Worm (Caenorhabditis elegans): Measurements from ENCODE around the gene sdz-33.

Gene sdz-33

ce11 chrIII:11920187-11920785 is 13.0 kb downstream of the sdz-33 start, which contains the start of the genes ccf-1 and trap-4 (continued):
- TF ChIP-seq tbx-2 (tag; optimal IDR thresholded peaks at IDR 0.05) (no peak), hlh-13 (GFP tag; optimal IDR thresholded peaks at IDR 0.05) (no peak), ahr-1 (tag; optimal IDR thresholded peaks at IDR 0.05) (no peak), pax-1 (tag; optimal IDR thresholded peaks at IDR 0.05) (no peak), ref-2 (tag; optimal IDR thresholded peaks at IDR 0.05) (no peak), pag-3 (tag; optimal IDR thresholded peaks at IDR 0.05; ENCODE audit: borderline replicate concordance) (no peak), hlh-30 (tag; optimal IDR thresholded peaks at IDR 0.05; ENCODE audit: insufficient read depth) (no peak)

- TF ChIP-seq pha-4 (tag; optimal IDR thresholded peaks at IDR 0.05) (no peak), zip-5 (tag; optimal IDR thresholded peaks at IDR 0.05) (no peak), ama-1 (optimal IDR thresholded peaks at IDR 0.05) (peak; percentile 72)
These were observed 14.4 kb downstream of the sdz-33 start, which contains the start of gene Y56A3A.22 for ce11 chrIII:11921658-11922098. Gene Y56A3A.22 (plus strand): TSS chrIII:11921692.

ce11 chrIII:11923586-11923985 is 16.3 kb downstream of the sdz-33 start, which contains the start of gene nft-1:
Gene nft-1 (plus strand): TSS chrIII:11923886.
- TF ChIP-seq nfya-1 (tag; optimal IDR thresholded peaks at IDR 0.05) (no peak), eyg-1 (tag; optimal IDR thresholded peaks at IDR 0.05) (no peak), tbx-2 (tag; optimal IDR thresholded peaks at IDR 0.05) (no peak), pag-3 (tag; optimal IDR thresholded peaks at IDR 0.05; ENCODE audit: borderline replicate concordance) (no peak), pha-2 (tag; optimal IDR thresholded peaks at IDR 0.05) (no peak)

ce11 chrIII:11930899-11931298 is 23.6 kb downstream of the sdz-33 start:
- TF ChIP-seq unc-55 (GFP tag; optimal IDR thresholded peaks at IDR 0.05), result no peak
- no peak for TF ChIP-seq nfya-1 (tag; optimal IDR thresholded peaks at IDR 0.05)
- TF ChIP-seq F13H6.1 (tag; optimal IDR thresholded peaks at IDR 0.05), result no peak
- TF ChIP-seq C38D4.7 (GFP tag; optimal IDR thresholded peaks at IDR 0.05), result no peak

ce11 chrIII:11931960-11932359 is 24.7 kb downstream of the sdz-33 start:
- no peak for TF ChIP-seq pha-2 (tag; optimal IDR thresholded peaks at IDR 0.05)
- TF ChIP-seq nhr-11 (tag; optimal IDR thresholded peaks at IDR 0.05), result no peak
- TF ChIP-seq K09A11.1 (tag; optimal IDR thresholded peaks at IDR 0.05; ENCODE audit: insufficient read depth), result no peak

ce11 chrIII:11933539-11933938 is 26.3 kb downstream of the sdz-33 start, which contains the start of gene dolk-1:
Gene dolk-1 (minus strand): TSS chrIII:11933639.
- TF ChIP-seq lim-6 (tag; optimal IDR thresholded peaks at IDR 0.05) (no peak), syd-9 (tag; optimal IDR thresholded peaks at IDR 0.05) (no peak), ceh-34 (tag; optimal IDR thresholded peaks at IDR 0.05) (no peak), hlh-30 (tag; optimal IDR thresholded peaks at IDR 0.05; ENCODE audit: insufficient read depth) (no peak), npax-4 (tag; optimal IDR thresholded peaks at IDR 0.05) (no peak), nfya-1 (tag; optimal IDR thresholded peaks at IDR 0.05) (no peak), zip-5 (tag; optimal IDR thresholded peaks at IDR 0.05) (no peak), sdc-2 (tag; optimal IDR thresholded peaks at IDR 0.05) (no peak), Y22D7AL.16 (tag; optimal IDR thresholded peaks at IDR 0.05) (no peak), fkh-10 (GFP tag; optimal IDR thresholded peaks at IDR 0.05) (no peak), hlh-6 (tag; optimal IDR thresholded peaks at IDR 0.05) (no peak), ahr-1 (tag; optimal IDR thresholded peaks at IDR 0.05) (no peak), unc-55 (GFP tag; optimal IDR thresholded peaks at IDR 0.05) (no peak), ceh-31 (tag; optimal IDR thresholded peaks at IDR 0.05) (no peak), ceh-22 (tag; optimal IDR thresholded peaks at IDR 0.05) (no peak), K09A11.1 (tag; optimal IDR thresholded peaks at IDR 0.05; ENCODE audit: insufficient read depth) (no peak), nhr-232 (tag; optimal IDR thresholded peaks at IDR 0.05) (no peak), C08G9.2 (tag; optimal IDR thresholded peaks at IDR 0.05) (no peak), ref-2 (tag; optimal IDR thresholded peaks at IDR 0.05) (no peak)
